Fruit fly (Drosophila melanogaster): ENCODE measurements around the gene CG11694.

dm6 chr3R:8312037-8312436 lies at the start of gene CG11694, which contains the start of gene CG11698:
- TF ChIP-seq sc (optimal IDR thresholded peaks at IDR 0.05) (no peak), sc (GFP tag; optimal IDR thresholded peaks at IDR 0.05) (no peak), emc (GFP tag; optimal IDR thresholded peaks at IDR 0.05) (no peak)

Data from whole organism, embryonic.